Fruit fly (Drosophila melanogaster) whole organism, embryonic: Measurements from ENCODE around the gene caup.

ENCODE experiments used
- CG10565 ChIP-seq: fragments of 200-800 bp; sonication (Bioruptor generic); optimal IDR thresholded peaks from 3 replicates; lab custom pipeline; 2016; ENCODE audit warnings: missing biosample characterization, mild to moderate bottlenecking, missing genetic modification characterization
- CG11247 ChIP-seq: fragments of 200-800 bp; sonication (Bioruptor generic); IDR thresholded peaks from 2 replicates; pipeline ENCODE4 v1.3.6; 2022; ENCODE audit warnings: missing biosample characterization, missing genetic modification characterization
- CG11560 ChIP-seq: fragments of 200-800 bp; sonication (Bioruptor generic); IDR thresholded peaks from 3 replicates; pipeline ENCODE4 v1.3.6; 2022; ENCODE audit warnings: missing biosample characterization, missing genetic modification characterization
- CG16813 ChIP-seq: fragments of 200-800 bp; sonication (Bioruptor generic); IDR thresholded peaks from 3 replicates; pipeline ENCODE4 v1.3.6; 2022; ENCODE audit warnings: missing biosample characterization, missing genetic modification characterization; ENCODE audit not compliant: partially characterized antibody
- CG1792 ChIP-seq: fragments of 200-800 bp; sonication (Bioruptor generic); optimal IDR thresholded peaks from 2 replicates; lab custom pipeline; 2016; ENCODE audit warnings: missing biosample characterization, missing genetic modification characterization
- CG18599 ChIP-seq: fragments of 200-800 bp; sonication (Bioruptor generic); optimal IDR thresholded peaks from 3 replicates; lab custom pipeline; 2017; ENCODE audit warnings: missing biosample characterization, missing genetic modification characterization, mild to moderate bottlenecking, moderate library complexity, missing genetic modification reagents
- CG18619 ChIP-seq: fragments of 200-800 bp; sonication (Bioruptor generic); optimal IDR thresholded peaks from 3 replicates; lab custom pipeline; 2017; ENCODE audit warnings: missing biosample characterization, mild to moderate bottlenecking, missing genetic modification characterization
- CG2199 ChIP-seq: fragments of 200-800 bp; sonication (Bioruptor generic); IDR thresholded peaks from 3 replicates; pipeline ENCODE4 v1.3.6; 2022; ENCODE audit warnings: missing biosample characterization, missing genetic modification characterization
- CG30403 ChIP-seq: fragments of 200-800 bp; sonication (Bioruptor generic); optimal IDR thresholded peaks from 3 replicates; lab custom pipeline; 2016; ENCODE audit warnings: missing biosample characterization, missing genetic modification characterization
- CG31224 ChIP-seq: fragments of 200-800 bp; sonication (Bioruptor generic); IDR thresholded peaks from 2 replicates; pipeline ENCODE4 v1.3.6; 2022; ENCODE audit warnings: missing biosample characterization, missing genetic modification characterization
- CG32767 ChIP-seq: fragments of 200-800 bp; sonication (Bioruptor generic); IDR thresholded peaks from 2 replicates; pipeline ENCODE4 v1.3.6; 2022; ENCODE audit warnings: missing biosample characterization, missing genetic modification characterization
- CG34422 ChIP-seq: fragments of 200-800 bp; sonication (Bioruptor generic); IDR thresholded peaks from 3 replicates; pipeline ENCODE4 v1.3.6; 2022; ENCODE audit warnings: missing biosample characterization, missing genetic modification characterization
- CG5245 ChIP-seq: fragments of 200-800 bp; sonication (Bioruptor generic); optimal IDR thresholded peaks from 3 replicates; lab custom pipeline; 2016; ENCODE audit warnings: missing biosample characterization, missing genetic modification characterization
- CG6765 ChIP-seq: fragments of 200-800 bp; sonication (Bioruptor generic); optimal IDR thresholded peaks from 3 replicates; lab custom pipeline; 2017; ENCODE audit warnings: missing biosample characterization, mild to moderate bottlenecking, missing genetic modification characterization
- CG9727 ChIP-seq: fragments of 200-800 bp; sonication (Bioruptor generic); optimal IDR thresholded peaks from 3 replicates; lab custom pipeline; 2017; ENCODE audit warnings: missing biosample characterization, mild to moderate bottlenecking, missing genetic modification characterization
- Chrac-16 ChIP-seq: fragments of 200-800 bp; sonication (Bioruptor generic); optimal IDR thresholded peaks from 3 replicates; lab custom pipeline; 2016; ENCODE audit warnings: missing biosample characterization, missing genetic modification characterization
- CrebB ChIP-seq: fragments of 200-800 bp; sonication (Bioruptor generic); optimal IDR thresholded peaks from 3 replicates; lab custom pipeline; 2018; ENCODE audit warnings: missing biosample characterization, mild to moderate bottlenecking, missing genetic modification characterization
- Doc3 ChIP-seq: fragments of 200-800 bp; sonication (Bioruptor generic); IDR thresholded peaks from 3 replicates; pipeline ENCODE4 v1.3.6; 2022; ENCODE audit warnings: missing biosample characterization, missing genetic modification characterization; ENCODE audit not compliant: partially characterized antibody
- Fer1 ChIP-seq: fragments of 200-800 bp; sonication (Bioruptor generic); optimal IDR thresholded peaks from 2 replicates; lab custom pipeline; 2017; ENCODE audit warnings: missing biosample characterization, mild to moderate bottlenecking, missing genetic modification characterization
- HLH3B ChIP-seq: fragments of 200-800 bp; sonication (Bioruptor generic); IDR thresholded peaks from 2 replicates; pipeline ENCODE4 v1.3.6; 2022; ENCODE audit warnings: missing biosample characterization, missing genetic modification characterization
- HLH54F ChIP-seq: fragments of 200-800 bp; sonication (Bioruptor generic); optimal IDR thresholded peaks from 3 replicates; lab custom pipeline; 2016; ENCODE audit warnings: missing biosample characterization, missing genetic modification characterization
- Hand ChIP-seq: fragments of 200-800 bp; sonication (Bioruptor generic); optimal IDR thresholded peaks from 2 replicates; lab custom pipeline; 2017; ENCODE audit warnings: mild to moderate bottlenecking, missing biosample characterization, missing genetic modification reagents, missing genetic modification characterization
- Lim3 ChIP-seq: fragments of 200-800 bp; sonication (Bioruptor generic); IDR thresholded peaks from 2 replicates; pipeline ENCODE4 v1.3.6; 2022; ENCODE audit warnings: missing biosample characterization, missing genetic modification characterization
- Myb ChIP-seq: fragments of 200-800 bp; sonication (Bioruptor generic); optimal IDR thresholded peaks from 2 replicates; lab custom pipeline; 2016; ENCODE audit warnings: missing biosample characterization, missing genetic modification characterization
- Nf-YB ChIP-seq: fragments of 200-800 bp; sonication (Bioruptor generic); optimal IDR thresholded peaks from 3 replicates; lab custom pipeline; 2019; ENCODE audit warnings: missing biosample characterization, mild to moderate bottlenecking, missing genetic modification characterization, moderate library complexity
- Oli ChIP-seq: fragments of 200-800 bp; sonication (Bioruptor generic); optimal IDR thresholded peaks from 2 replicates; lab custom pipeline; 2018; ENCODE audit warnings: missing biosample characterization, mild to moderate bottlenecking, missing genetic modification characterization, moderate library complexity
- Poxn ChIP-seq: fragments of 200-800 bp; sonication (Bioruptor generic); IDR thresholded peaks from 2 replicates; pipeline ENCODE4 v1.3.6; 2022; ENCODE audit warnings: missing biosample characterization, missing genetic modification characterization
- Scr ChIP-seq: fragments of 200-800 bp; sonication (Bioruptor generic); IDR thresholded peaks from 2 replicates; pipeline ENCODE4 v1.3.6; 2022; ENCODE audit warnings: missing biosample characterization, missing genetic modification characterization; ENCODE audit not compliant: partially characterized antibody
- Sox100B ChIP-seq: fragments of 200-800 bp; sonication (Bioruptor generic); optimal IDR thresholded peaks from 3 replicates; lab custom pipeline; 2018; ENCODE audit warnings: missing biosample characterization, mild to moderate bottlenecking, missing genetic modification characterization
- Tbp ChIP-seq: fragments of >200 bp; optimal IDR thresholded peaks from 2 replicates; lab custom pipeline; 2018; ENCODE audit warnings: missing biosample characterization, missing genetic modification characterization
- bab2 ChIP-seq: fragments of 200-800 bp; sonication (Bioruptor generic); optimal IDR thresholded peaks from 2 replicates; lab custom pipeline; 2016; ENCODE audit warnings: missing biosample characterization, missing genetic modification characterization
- bowl ChIP-seq: fragments of 200-800 bp; sonication (Bioruptor generic); IDR thresholded peaks from 2 replicates; pipeline ENCODE4 v1.3.6; 2022; ENCODE audit warnings: missing biosample characterization, missing genetic modification characterization
- ci ChIP-seq: fragments of 200-800 bp; sonication (Bioruptor generic); IDR thresholded peaks from 3 replicates; pipeline ENCODE4 v1.3.6; 2022; ENCODE audit warnings: missing biosample characterization, missing genetic modification characterization
- crp ChIP-seq, 2 experiments: fragments of 200-800 bp; sonication (Bioruptor generic); optimal IDR thresholded peaks; 2 replicates in 1 of 2; 3 replicates in 1 of 2; lab custom pipeline; 2017; ENCODE audit warnings: missing biosample characterization in 2 of 2, missing genetic modification characterization in 2 of 2, mild to moderate bottlenecking in 1 of 2, moderate library complexity in 1 of 2
- danr ChIP-seq: fragments of 200-800 bp; sonication (Bioruptor generic); IDR thresholded peaks from 2 replicates; pipeline ENCODE4 v1.3.6; 2022; ENCODE audit warnings: missing biosample characterization, missing genetic modification characterization
- dmrt11E ChIP-seq: fragments of 200-800 bp; sonication (Bioruptor generic); optimal IDR thresholded peaks from 3 replicates; lab custom pipeline; 2018; ENCODE audit warnings: missing biosample characterization, mild to moderate bottlenecking, missing genetic modification characterization, moderate library complexity
- dmrt99B ChIP-seq: fragments of 200-800 bp; sonication (Bioruptor generic); optimal IDR thresholded peaks from 2 replicates; lab custom pipeline; 2018; ENCODE audit warnings: missing biosample characterization, mild to moderate bottlenecking, missing genetic modification characterization, moderate library complexity
- hbn ChIP-seq: fragments of 200-800 bp; sonication (Bioruptor generic); IDR thresholded peaks from 2 replicates; pipeline ENCODE4 v1.3.6; 2022; ENCODE audit warnings: missing biosample characterization, missing genetic modification characterization; ENCODE audit not compliant: partially characterized antibody
- her ChIP-seq: fragments of 200-800 bp; sonication (Bioruptor generic); optimal IDR thresholded peaks from 2 replicates; lab custom pipeline; 2016; ENCODE audit warnings: missing biosample characterization, missing genetic modification characterization
- jigr1 ChIP-seq: fragments of 200-800 bp; sonication (Bioruptor generic); IDR thresholded peaks from 3 replicates; pipeline ENCODE4 v1.3.6; 2022; ENCODE audit warnings: missing biosample characterization, missing genetic modification characterization
- klu ChIP-seq: fragments of 200-800 bp; sonication (Bioruptor generic); IDR thresholded peaks from 2 replicates; pipeline ENCODE4 v1.3.6; 2022; ENCODE audit warnings: missing biosample characterization, missing genetic modification characterization
- lmd ChIP-seq: fragments of 200-800 bp; sonication (Bioruptor generic); IDR thresholded peaks from 2 replicates; pipeline ENCODE4 v1.3.6; 2022; ENCODE audit warnings: missing biosample characterization, missing genetic modification characterization
- luna ChIP-seq: fragments of 200-800 bp; sonication (Bioruptor generic); optimal IDR thresholded peaks from 2 replicates; lab custom pipeline; 2016; ENCODE audit warnings: missing biosample characterization, missing genetic modification characterization
- nmo ChIP-seq: fragments of 200-800 bp; sonication (Bioruptor generic); optimal IDR thresholded peaks from 2 replicates; lab custom pipeline; 2018; ENCODE audit warnings: missing biosample characterization, mild to moderate bottlenecking, missing genetic modification characterization, moderate library complexity
- peb ChIP-seq: fragments of 200-800 bp; sonication (Bioruptor generic); IDR thresholded peaks from 2 replicates; pipeline ENCODE4 v1.3.6; 2022; ENCODE audit warnings: missing biosample characterization, missing genetic modification characterization
- pros ChIP-seq: fragments of 200-800 bp; sonication (Bioruptor generic); optimal IDR thresholded peaks from 3 replicates; lab custom pipeline; 2019; ENCODE audit warnings: missing biosample characterization, mild to moderate bottlenecking, missing genetic modification characterization, moderate library complexity
- slbo ChIP-seq: fragments of 200-800 bp; sonication (Bioruptor generic); IDR thresholded peaks from 2 replicates; pipeline ENCODE4 v1.3.6; 2022; ENCODE audit warnings: missing biosample characterization, missing genetic modification characterization
- stc ChIP-seq: fragments of 200-800 bp; sonication (Bioruptor generic); IDR thresholded peaks from 2 replicates; pipeline ENCODE4 v1.3.6; 2022; ENCODE audit warnings: missing biosample characterization, missing genetic modification characterization
- sug ChIP-seq: fragments of 200-800 bp; optimal IDR thresholded peaks from 2 replicates; lab custom pipeline; 2019; ENCODE audit warnings: missing biosample characterization, mild to moderate bottlenecking, missing genetic modification characterization, moderate library complexity
- zf30C ChIP-seq: fragments of 200-800 bp; sonication (Bioruptor generic); optimal IDR thresholded peaks from 3 replicates; lab custom pipeline; 2018; ENCODE audit warnings: missing biosample characterization, mild to moderate bottlenecking, missing genetic modification characterization

The caup gene

dm6 chr3L:12643820-12644744 is 34.7 kb downstream of the caup start (continued):
- TF ChIP-seq Nf-YB (peak; percentile 87), CG18599 (GFP tag; lab: Kevin White, UChicago) (no peak), hbn (GFP tag; lab: Robert Waterston, UW) (no peak), lmd (GFP tag; lab: Robert Waterston, UW) (no peak), CG2199 (GFP tag; lab: Robert Waterston, UW) (no peak), CG16813 (no peak), bab2 (GFP tag; lab: Kevin White, UChicago) (no peak), Sox100B (GFP tag; lab: Kevin White, UChicago) (peak; percentile 71), crp (GFP tag; optimal IDR thresholded peaks at IDR 0.05; lab: Kevin White, UChicago) (no peak), Hand (GFP tag; lab: Kevin White, UChicago) (no peak), Poxn (no peak), luna (GFP tag; lab: Kevin White, UChicago) (no peak), CG6765 (GFP tag; lab: Kevin White, UChicago) (no peak), Fer1 (GFP tag; lab: Kevin White, UChicago) (no peak), jigr1 (no peak), dmrt11E (tag; lab: Kevin White, UChicago) (peak; percentile 80), ci (no peak), bowl (GFP tag; lab: Robert Waterston, UW) (no peak), Doc3 (GFP tag; lab: Robert Waterston, UW) (no peak), danr (GFP tag; lab: Robert Waterston, UW) (no peak), Lim3 (GFP tag; lab: Robert Waterston, UW) (no peak), CG11560 (tag; lab: Robert Waterston, UW) (no peak), sug (tag; lab: Kevin White, UChicago) (peak; percentile 27), CG5245 (GFP tag; lab: Kevin White, UChicago) (peak; percentile 35), Tbp (GFP tag; lab: Kevin White, UChicago) (no peak), CG30403 (GFP tag; lab: Kevin White, UChicago) (peak; percentile 56), klu (GFP tag; lab: Robert Waterston, UW) (no peak), CG10565 (no peak), HLH3B (GFP tag; lab: Robert Waterston, UW) (peak; percentile 46), CG9727 (GFP tag; lab: Kevin White, UChicago) (peak; percentile 70), stc (GFP tag; lab: Robert Waterston, UW) (no peak), CG34422 (no peak), CG18619 (no peak), slbo (GFP tag; lab: Robert Waterston, UW) (no peak), HLH54F (GFP tag; lab: Kevin White, UChicago) (no peak), peb (no peak), CG1792 (GFP tag; lab: Kevin White, UChicago) (no peak), pros (GFP tag; lab: Kevin White, UChicago) (no peak), Oli (tag; lab: Kevin White, UChicago) (peak; percentile 66), CG31224 (GFP tag; lab: Robert Waterston, UW) (no peak), zf30C (GFP tag; lab: Kevin White, UChicago) (no peak), Chrac-16 (GFP tag; lab: Kevin White, UChicago) (peak; percentile 33), CrebB (tag; lab: Kevin White, UChicago) (no peak), Scr (GFP tag; lab: Robert Waterston, UW) (no peak), dmrt99B (tag; lab: Kevin White, UChicago) (peak; percentile 74), CG32767 (GFP tag; lab: Robert Waterston, UW) (peak; percentile 38; the same call in 1 of the 2 replicates), CG11247 (GFP tag; lab: Robert Waterston, UW) (no peak), her (GFP tag; lab: Kevin White, UChicago) (no peak), Myb (GFP tag; lab: Kevin White, UChicago) (no peak), nmo (GFP tag; lab: Kevin White, UChicago) (peak; percentile 69)
